Worm (Caenorhabditis elegans): ENCODE data around the gene srb-16.

- no peak for TF ChIP-seq lin-13 (tag; optimal IDR thresholded peaks at IDR 0.05)
- TF ChIP-seq hlh-1 (tag; optimal IDR thresholded peaks at IDR 0.05): no peak
- no peak for TF ChIP-seq nhr-12 (tag; optimal IDR thresholded peaks at IDR 0.05)
- TF ChIP-seq mab-5 (tag; optimal IDR thresholded peaks at IDR 0.05): no peak
- no peak for TF ChIP-seq ceh-83 (GFP tag; optimal IDR thresholded peaks at IDR 0.05)
- TF ChIP-seq pha-4 (tag; optimal IDR thresholded peaks at IDR 0.05): no peak
- TF ChIP-seq nhr-76 (tag; optimal IDR thresholded peaks at IDR 0.05): no peak
- TF ChIP-seq lsy-2 (tag; optimal IDR thresholded peaks at IDR 0.05): no peak
- no peak for TF ChIP-seq elt-3 (tag; optimal IDR thresholded peaks at IDR 0.05)
- no peak for TF ChIP-seq ces-1 (GFP tag; optimal IDR thresholded peaks at IDR 0.05)
These were observed 18.9 kb downstream of the srb-16 start for ce11 chrII:5131800-5132199.

All from whole organism, mixed stage, embryonic.